Fruit fly (Drosophila melanogaster) whole organism, prepupa: ENCODE results near the gene CG3841.

Source experiments
- Blimp-1 ChIP-seq: fragments of 200-800 bp; sonication (Bioruptor generic); optimal IDR thresholded peaks from 3 replicates; lab custom pipeline; 2017; ENCODE audit warnings: missing biosample characterization, missing genetic modification characterization, mild to moderate bottlenecking, moderate library complexity, missing genetic modification reagents
- CG10631 ChIP-seq: fragments of 200-800 bp; sonication (Bioruptor generic); optimal IDR thresholded peaks from 2 replicates; lab custom pipeline; 2016; ENCODE audit warnings: missing biosample characterization, missing genetic modification characterization
- CG10669 ChIP-seq: fragments of 200-800 bp; sonication (Bioruptor generic); optimal IDR thresholded peaks from 3 replicates; lab custom pipeline; 2018; ENCODE audit warnings: missing biosample characterization, mild to moderate bottlenecking, missing genetic modification characterization, moderate library complexity
- CG11294 ChIP-seq: fragments of 200-800 bp; sonication (Bioruptor generic); IDR thresholded peaks from 2 replicates; pipeline ENCODE4 v1.3.6; 2022; ENCODE audit warnings: missing biosample characterization, missing genetic modification characterization
- CG11762 ChIP-seq: fragments of 200-800 bp; sonication (Bioruptor generic); optimal IDR thresholded peaks from 3 replicates; lab custom pipeline; 2016; ENCODE audit warnings: missing biosample characterization, missing genetic modification characterization; ENCODE audit not compliant: insufficient read depth
- CG15336 ChIP-seq: fragments of 200-800 bp; sonication (Bioruptor generic); IDR thresholded peaks from 2 replicates; pipeline ENCODE4 v1.3.6; 2022; ENCODE audit warnings: missing biosample characterization, missing genetic modification characterization
- CG1621 ChIP-seq: fragments of 200-800 bp; sonication (Bioruptor generic); optimal IDR thresholded peaks from 3 replicates; lab custom pipeline; 2018; ENCODE audit warnings: missing biosample characterization, mild to moderate bottlenecking, missing genetic modification characterization
- CG16779 ChIP-seq: fragments of 200-800 bp; sonication (Bioruptor generic); optimal IDR thresholded peaks from 3 replicates; lab custom pipeline; 2017; ENCODE audit warnings: missing biosample characterization, mild to moderate bottlenecking, missing genetic modification characterization
- CG31627 ChIP-seq: fragments of 200-800 bp; sonication (Bioruptor generic); optimal IDR thresholded peaks from 3 replicates; lab custom pipeline; 2016; ENCODE audit warnings: missing biosample characterization, missing genetic modification characterization
- CG34406 ChIP-seq: fragments of 200-800 bp; sonication (Bioruptor generic); optimal IDR thresholded peaks from 3 replicates; lab custom pipeline; 2016; ENCODE audit warnings: missing biosample characterization, missing genetic modification characterization
- CG3919 ChIP-seq: fragments of 200-800 bp; sonication (Bioruptor generic); optimal IDR thresholded peaks from 3 replicates; lab custom pipeline; 2016; ENCODE audit warnings: missing biosample characterization, missing genetic modification characterization
- CG4318 ChIP-seq: fragments of 200-800 bp; sonication (Bioruptor generic); optimal IDR thresholded peaks from 3 replicates; lab custom pipeline; 2017; ENCODE audit warnings: missing biosample characterization, mild to moderate bottlenecking, missing genetic modification characterization
- CG6163 ChIP-seq: fragments of 200-800 bp; sonication (Bioruptor generic); IDR thresholded peaks from 3 replicates; pipeline ENCODE4 v1.3.6; 2022; ENCODE audit warnings: missing biosample characterization, missing genetic modification characterization
- CG6276 ChIP-seq: fragments of 200-800 bp; sonication (Bioruptor generic); optimal IDR thresholded peaks from 2 replicates; lab custom pipeline; 2017; ENCODE audit warnings: missing biosample characterization, mild to moderate bottlenecking, missing genetic modification characterization
- CG6792 ChIP-seq: fragments of 200-800 bp; sonication (Bioruptor generic); optimal IDR thresholded peaks from 3 replicates; lab custom pipeline; 2016; ENCODE audit warnings: missing biosample characterization, missing genetic modification characterization
- CG6808 ChIP-seq: fragments of 200-800 bp; sonication (Bioruptor generic); optimal IDR thresholded peaks from 3 replicates; lab custom pipeline; 2017; ENCODE audit warnings: missing biosample characterization, missing genetic modification characterization, mild to moderate bottlenecking, moderate library complexity, missing genetic modification reagents
- CG6854 ChIP-seq: fragments of 200-800 bp; sonication (Bioruptor generic); optimal IDR thresholded peaks from 2 replicates; lab custom pipeline; 2017; ENCODE audit warnings: missing biosample characterization, mild to moderate bottlenecking, missing genetic modification characterization
- CG7368 ChIP-seq: fragments of 200-800 bp; sonication (Bioruptor generic); optimal IDR thresholded peaks from 3 replicates; lab custom pipeline; 2016; ENCODE audit warnings: missing biosample characterization, missing genetic modification characterization
- CG8319 ChIP-seq: fragments of 200-800 bp; sonication (Bioruptor generic); optimal IDR thresholded peaks from 3 replicates; lab custom pipeline; 2016; ENCODE audit warnings: missing biosample characterization, missing genetic modification characterization
- CG8632 ChIP-seq: fragments of 200-800 bp; sonication (Bioruptor generic); optimal IDR thresholded peaks from 3 replicates; lab custom pipeline; 2016; ENCODE audit warnings: missing biosample characterization, missing genetic modification characterization
- CG9139 ChIP-seq: fragments of 200-800 bp; sonication (Bioruptor generic); optimal IDR thresholded peaks from 3 replicates; lab custom pipeline; 2017; ENCODE audit warnings: missing biosample characterization, mild to moderate bottlenecking, missing genetic modification characterization
- Eip75B ChIP-seq: fragments of 200-800 bp; sonication (Bioruptor generic); optimal IDR thresholded peaks from 3 replicates; lab custom pipeline; 2016; ENCODE audit warnings: missing biosample characterization, missing genetic modification characterization
- Eip78C ChIP-seq: fragments of 200-800 bp; sonication (Bioruptor generic); peaks from one replicate; lab custom pipeline; 2016; ENCODE audit warnings: missing biosample characterization, missing genetic modification characterization
- Eip93F ChIP-seq: fragments of 200-800 bp; sonication (Bioruptor generic); optimal IDR thresholded peaks from 2 replicates; lab custom pipeline; 2016; ENCODE audit warnings: missing biosample characterization, mild to moderate bottlenecking, missing genetic modification characterization
- Ets21C ChIP-seq: fragments of 200-800 bp; sonication (Bioruptor generic); optimal IDR thresholded peaks from 3 replicates; lab custom pipeline; 2016; ENCODE audit warnings: missing biosample characterization, missing genetic modification characterization
- Ets96B ChIP-seq: fragments of 200-800 bp; optimal IDR thresholded peaks from 2 replicates; lab custom pipeline; 2019; ENCODE audit warnings: missing biosample characterization, mild to moderate bottlenecking, missing genetic modification characterization, moderate library complexity
- Gug ChIP-seq: fragments of 200-800 bp; sonication (Bioruptor generic); IDR thresholded peaks from 2 replicates; pipeline ENCODE4 v1.3.6; 2022; ENCODE audit warnings: missing biosample characterization, missing genetic modification characterization
- Hr39 ChIP-seq: fragments of 200-800 bp; sonication (Bioruptor generic); optimal IDR thresholded peaks from 2 replicates; lab custom pipeline; 2016; ENCODE audit warnings: missing biosample characterization, missing genetic modification characterization
- Hr4 ChIP-seq: fragments of 200-800 bp; sonication (Bioruptor generic); optimal IDR thresholded peaks from 3 replicates; lab custom pipeline; 2016; ENCODE audit warnings: missing biosample characterization, missing genetic modification characterization
- Lpt ChIP-seq: fragments of 200-800 bp; sonication (Bioruptor generic); optimal IDR thresholded peaks from 3 replicates; lab custom pipeline; 2016; ENCODE audit warnings: missing biosample characterization, missing genetic modification characterization
- Met ChIP-seq: fragments of 200-800 bp; sonication (Bioruptor generic); optimal IDR thresholded peaks from 3 replicates; lab custom pipeline; 2016; ENCODE audit warnings: missing biosample characterization, missing genetic modification characterization
- Sox102F ChIP-seq: fragments of 200-800 bp; sonication (Bioruptor generic); optimal IDR thresholded peaks from 2 replicates; lab custom pipeline; 2016; ENCODE audit warnings: missing biosample characterization, mild to moderate bottlenecking, missing genetic modification characterization
- Sox14 ChIP-seq: fragments of 200-800 bp; sonication (Bioruptor generic); optimal IDR thresholded peaks from 3 replicates; lab custom pipeline; 2016; ENCODE audit warnings: missing biosample characterization, missing genetic modification characterization
- Sox15 ChIP-seq: fragments of 200-800 bp; sonication (Bioruptor generic); optimal IDR thresholded peaks from 3 replicates; lab custom pipeline; 2016; ENCODE audit warnings: missing biosample characterization, missing genetic modification characterization
- achi ChIP-seq: fragments of 200-800 bp; sonication (Bioruptor generic); optimal IDR thresholded peaks from 3 replicates; lab custom pipeline; 2016; ENCODE audit warnings: missing biosample characterization, missing genetic modification characterization
- acj6 ChIP-seq: fragments of 200-800 bp; sonication (Bioruptor generic); optimal IDR thresholded peaks from 3 replicates; lab custom pipeline; 2016; ENCODE audit warnings: missing biosample characterization, missing genetic modification characterization
- dac ChIP-seq: fragments of 200-800 bp; sonication (Bioruptor generic); optimal IDR thresholded peaks from 2 replicates; lab custom pipeline; 2017; ENCODE audit warnings: missing biosample characterization, mild to moderate bottlenecking, missing genetic modification characterization
- dsx ChIP-seq: fragments of 200-800 bp; optimal IDR thresholded peaks from 3 replicates; lab custom pipeline; 2019; ENCODE audit warnings: missing biosample characterization, mild to moderate bottlenecking, missing genetic modification characterization, moderate library complexity; ENCODE audit not compliant: poor library complexity, severe bottlenecking
- eg ChIP-seq: fragments of 200-800 bp; sonication (Bioruptor generic); IDR thresholded peaks from 3 replicates; pipeline ENCODE4 v1.3.6; 2022; ENCODE audit warnings: missing biosample characterization, missing genetic modification characterization
- esn ChIP-seq: fragments of 200-800 bp; sonication (Bioruptor generic); optimal IDR thresholded peaks from 2 replicates; lab custom pipeline; 2016; ENCODE audit warnings: missing biosample characterization, mild to moderate bottlenecking, missing genetic modification characterization, moderate library complexity
- fd59A ChIP-seq: fragments of 200-800 bp; sonication (Bioruptor generic); optimal IDR thresholded peaks from 2 replicates; lab custom pipeline; 2017; ENCODE audit warnings: missing biosample characterization, mild to moderate bottlenecking, missing genetic modification characterization, missing genetic modification reagents
- fd85E ChIP-seq: fragments of 200-800 bp; sonication (Bioruptor generic); optimal IDR thresholded peaks from 3 replicates; lab custom pipeline; 2016; ENCODE audit warnings: missing biosample characterization, missing genetic modification characterization
- fkh ChIP-seq: fragments of 200-800 bp; sonication (Bioruptor generic); optimal IDR thresholded peaks from 3 replicates; lab custom pipeline; 2017; ENCODE audit warnings: missing biosample characterization, mild to moderate bottlenecking, missing genetic modification characterization, moderate library complexity
- lz ChIP-seq: fragments of 200-800 bp; sonication (Bioruptor generic); optimal IDR thresholded peaks from 3 replicates; lab custom pipeline; 2016; ENCODE audit warnings: missing biosample characterization, missing genetic modification characterization
- net ChIP-seq: fragments of 200-800 bp; sonication (Bioruptor generic); optimal IDR thresholded peaks from 3 replicates; lab custom pipeline; 2016; ENCODE audit warnings: missing biosample characterization, missing genetic modification characterization
- pdm3 ChIP-seq: fragments of 200-800 bp; sonication (Bioruptor generic); optimal IDR thresholded peaks from 3 replicates; lab custom pipeline; 2016; ENCODE audit warnings: missing biosample characterization, missing genetic modification characterization
- salr ChIP-seq, 2 experiments: fragments of 200-800 bp; sonication (Bioruptor generic); optimal IDR thresholded peaks; 3 replicates each; lab custom pipeline; 2016 to 2018; ENCODE audit warnings: missing biosample characterization in 2 of 2, missing genetic modification characterization in 2 of 2, mild to moderate bottlenecking in 1 of 2
- spab ChIP-seq: fragments of 200-800 bp; sonication (Bioruptor generic); optimal IDR thresholded peaks from 2 replicates; lab custom pipeline; 2017; ENCODE audit warnings: missing biosample characterization, mild to moderate bottlenecking, missing genetic modification characterization, missing genetic modification reagents
- ss ChIP-seq, 2 experiments: fragments of 200-800 bp; sonication (Bioruptor generic); optimal IDR thresholded peaks; 2 replicates in 1 of 2; 3 replicates in 1 of 2; lab custom pipeline; 2017 to 2018; ENCODE audit warnings: mild to moderate bottlenecking in 2 of 2, missing biosample characterization in 2 of 2, missing genetic modification characterization in 2 of 2, moderate library complexity in 1 of 2
- svp ChIP-seq: fragments of 200-800 bp; sonication (Bioruptor generic); peaks from one replicate; lab custom pipeline; 2016; ENCODE audit warnings: missing biosample characterization, missing genetic modification characterization
- topi ChIP-seq: fragments of 200-800 bp; sonication (Bioruptor generic); optimal IDR thresholded peaks from 3 replicates; lab custom pipeline; 2016; ENCODE audit warnings: missing biosample characterization, missing genetic modification characterization

Gene CG3841

DNA sequence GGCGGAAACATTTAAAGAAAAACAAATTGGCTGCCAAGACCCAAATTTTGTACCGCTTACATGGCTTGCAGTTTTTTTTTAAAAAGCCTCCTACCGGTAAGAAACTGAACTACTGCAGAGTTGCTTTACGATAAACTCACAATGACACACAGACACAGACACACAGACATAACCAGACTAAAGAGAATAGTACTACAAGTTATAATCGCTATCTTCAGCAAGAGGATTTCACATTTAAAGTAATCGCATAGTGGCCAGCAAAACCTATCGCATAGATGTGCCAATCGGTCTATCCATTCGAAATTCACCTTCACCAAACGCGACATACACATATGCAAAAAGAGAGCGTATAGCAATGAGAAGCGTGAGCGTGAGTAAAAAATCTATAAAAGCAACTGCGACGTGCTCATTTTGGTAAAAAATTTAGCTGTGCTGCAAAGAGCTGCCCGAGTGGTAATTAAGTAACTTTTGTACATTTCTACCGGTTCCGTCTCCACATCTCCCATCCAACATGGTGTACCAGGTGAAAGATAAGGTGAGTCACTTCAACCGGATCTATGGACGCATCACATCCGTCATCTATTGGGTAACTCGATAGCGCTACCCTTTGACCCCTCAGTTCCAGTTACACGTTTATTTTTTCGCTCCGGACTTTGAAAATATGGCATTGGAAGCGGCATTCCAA is 23.9 kb downstream of the CG3841 start, which contains the start of gene Trx2:
TSS of gene Trx2 (plus strand) at position 161 of the 685 bp plus-strand sequence.
- TF ChIP-seq Blimp-1 (GFP tag; lab: Kevin White, UChicago), result no peak
- TF ChIP-seq fkh (GFP tag; lab: Kevin White, UChicago), result no peak
- TF ChIP-seq topi (GFP tag; lab: Kevin White, UChicago), result peak; percentile 21
- TF ChIP-seq CG34406, result no peak
- TF ChIP-seq esn (GFP tag; lab: Kevin White, UChicago), result peak; percentile 27
- peak; percentile 13 for TF ChIP-seq CG10669
- no peak for TF ChIP-seq Gug (GFP tag; lab: Robert Waterston, UW)
- peak; percentile 61 for TF ChIP-seq CG15336 (GFP tag; lab: Robert Waterston, UW)
- no peak for TF ChIP-seq acj6 (GFP tag; lab: Kevin White, UChicago)
- peak; percentile 82 for TF ChIP-seq svp (GFP tag; lab: Kevin White, UChicago)
- no peak for TF ChIP-seq Ets21C (GFP tag; lab: Kevin White, UChicago)
- TF ChIP-seq CG8319 (GFP tag; lab: Kevin White, UChicago), result peak; percentile 19
- peak; percentile 6 for TF ChIP-seq Eip75B (GFP tag; lab: Kevin White, UChicago)
- TF ChIP-seq CG6792 (GFP tag; lab: Kevin White, UChicago), result no peak
- TF ChIP-seq CG1621 (tag; lab: Kevin White, UChicago), result peak; percentile 54
- TF ChIP-seq lz (GFP tag; lab: Kevin White, UChicago), result no peak
- TF ChIP-seq net, result peak; percentile 55
- TF ChIP-seq Sox15 (GFP tag; lab: Kevin White, UChicago), result no peak
- no peak for TF ChIP-seq fd59A (GFP tag; lab: Kevin White, UChicago)
- TF ChIP-seq CG7368 (GFP tag; lab: Kevin White, UChicago), result peak; percentile 26
- TF ChIP-seq CG16779 (tag; lab: Kevin White, UChicago), result peak; percentile 73
- TF ChIP-seq CG6808, result no peak
- TF ChIP-seq Lpt, result peak; percentile 56
- TF ChIP-seq Eip78C (GFP tag; lab: Kevin White, UChicago), result peak; percentile 75
- TF ChIP-seq Met (GFP tag; lab: Kevin White, UChicago), result peak; percentile 10
- TF ChIP-seq pdm3 (GFP tag; lab: Kevin White, UChicago), result no peak
- peak; percentile 60 for TF ChIP-seq CG9139 (GFP tag; lab: Kevin White, UChicago)
- peak; percentile 54 for TF ChIP-seq Sox102F (GFP tag; lab: Kevin White, UChicago)
- peak; percentile 69 for TF ChIP-seq CG6854 (GFP tag; lab: Kevin White, UChicago)
- peak; percentile 50; the same call in 2 of the 3 replicates for TF ChIP-seq eg (GFP tag; lab: Robert Waterston, UW)
- TF ChIP-seq dac (GFP tag; lab: Kevin White, UChicago), result no peak
- TF ChIP-seq Eip93F, result no peak
- TF ChIP-seq CG6163 (GFP tag; lab: Robert Waterston, UW), result peak; percentile 56; the same call in 1 of the 3 replicates
- TF ChIP-seq salr (GFP tag; optimal IDR thresholded peaks at IDR 0.05; lab: Kevin White, UChicago), result peak in 1 of 2 experiments; percentile 5
- TF ChIP-seq spab (GFP tag; lab: Kevin White, UChicago), result no peak
- peak; percentile 50 to 52 for TF ChIP-seq ss (GFP tag; optimal IDR thresholded peaks at IDR 0.05; lab: Kevin White, UChicago)
- TF ChIP-seq CG10631 (GFP tag; lab: Kevin White, UChicago), result no peak
- peak; percentile 27 for TF ChIP-seq fd85E
- TF ChIP-seq CG3919 (GFP tag; lab: Kevin White, UChicago), result peak; percentile 26
- TF ChIP-seq Hr39 (GFP tag; lab: Kevin White, UChicago), result no peak
- TF ChIP-seq CG11294 (GFP tag; lab: Robert Waterston, UW), result peak; percentile 6; the same call in 1 of the 2 replicates
- TF ChIP-seq Sox14 (GFP tag; lab: Kevin White, UChicago), result peak; percentile 4
- no peak for TF ChIP-seq Ets96B (tag; lab: Kevin White, UChicago)
- no peak for TF ChIP-seq CG31627 (GFP tag; lab: Kevin White, UChicago)
- no peak for TF ChIP-seq Hr4 (GFP tag; lab: Kevin White, UChicago)
- TF ChIP-seq dsx (GFP tag; lab: Kevin White, UChicago), result peak; percentile 15
- TF ChIP-seq achi (GFP tag; lab: Kevin White, UChicago), result no peak
- peak; percentile 25 for TF ChIP-seq CG6276
- no peak for TF ChIP-seq CG4318 (GFP tag; lab: Kevin White, UChicago)
- no peak for TF ChIP-seq CG8632 (GFP tag; lab: Kevin White, UChicago)
- no peak for TF ChIP-seq CG11762 (GFP tag; lab: Kevin White, UChicago)
